Fruit fly (Drosophila melanogaster) whole organism, embryonic: ENCODE data around the gene CG7906.
A peak's percentile ranks its signal among the peaks of the same experiment; 100 is the strongest.

ENCODE experiments used
- Antp ChIP-seq: fragments of 200-800 bp; sonication (Bioruptor generic); optimal IDR thresholded peaks from 3 replicates; lab custom pipeline; 2016; ENCODE audit warnings: missing biosample characterization, missing genetic modification characterization
- CG10267 ChIP-seq: fragments of 200-800 bp; sonication (Bioruptor generic); optimal IDR thresholded peaks from 2 replicates; lab custom pipeline; 2018; ENCODE audit warnings: missing biosample characterization, mild to moderate bottlenecking, missing genetic modification characterization, moderate library complexity
- CG10274 ChIP-seq: fragments of 200-800 bp; sonication (Bioruptor generic); optimal IDR thresholded peaks from 3 replicates; lab custom pipeline; 2017; ENCODE audit warnings: missing biosample characterization, mild to moderate bottlenecking, missing genetic modification characterization
- CG10321 ChIP-seq: fragments of 200-800 bp; sonication (Bioruptor generic); IDR thresholded peaks from 2 replicates; pipeline ENCODE4 v1.3.6; 2022; ENCODE audit warnings: missing biosample characterization, missing genetic modification characterization
- CG10543 ChIP-seq: fragments of 200-800 bp; sonication (Bioruptor generic); optimal IDR thresholded peaks from 3 replicates; lab custom pipeline; 2017; ENCODE audit warnings: missing biosample characterization, mild to moderate bottlenecking, missing genetic modification characterization, moderate library complexity
- CG11398 ChIP-seq: fragments of 200-800 bp; sonication (Bioruptor generic); optimal IDR thresholded peaks from 2 replicates; lab custom pipeline; 2016; ENCODE audit warnings: missing biosample characterization, missing genetic modification characterization
- CG13775 ChIP-seq: fragments of 200-800 bp; sonication (Bioruptor generic); optimal IDR thresholded peaks from 3 replicates; lab custom pipeline; 2017; ENCODE audit warnings: missing biosample characterization, mild to moderate bottlenecking, missing genetic modification characterization
- CG14667 ChIP-seq: fragments of 200-800 bp; sonication (Bioruptor generic); IDR thresholded peaks from 2 replicates; pipeline ENCODE4 v1.3.6; 2022; ENCODE audit warnings: missing biosample characterization, missing genetic modification characterization
- CG14860 ChIP-seq: fragments of 200-800 bp; sonication (Bioruptor generic); IDR thresholded peaks from 3 replicates; pipeline ENCODE4 v1.3.6; 2022; ENCODE audit warnings: missing biosample characterization, missing genetic modification characterization; ENCODE audit not compliant: partially characterized antibody
- CG15601 ChIP-seq: fragments of 200-800 bp; sonication (Bioruptor generic); optimal IDR thresholded peaks from 3 replicates; lab custom pipeline; 2019; ENCODE audit warnings: missing biosample characterization, mild to moderate bottlenecking, missing genetic modification characterization, moderate library complexity
- CG1602 ChIP-seq: fragments of 200-800 bp; sonication (Bioruptor generic); optimal IDR thresholded peaks from 3 replicates; lab custom pipeline; 2016; ENCODE audit warnings: missing biosample characterization, missing genetic modification characterization
- CG2199 ChIP-seq: fragments of 200-800 bp; sonication (Bioruptor generic); IDR thresholded peaks from 3 replicates; pipeline ENCODE4 v1.3.6; 2022; ENCODE audit warnings: missing biosample characterization, missing genetic modification characterization
- CG3407 ChIP-seq: fragments of 200-800 bp; sonication (Bioruptor generic); optimal IDR thresholded peaks from 2 replicates; lab custom pipeline; 2018; ENCODE audit warnings: missing biosample characterization, mild to moderate bottlenecking, missing genetic modification characterization
- CG34224 ChIP-seq: fragments of 200-800 bp; sonication (Bioruptor generic); IDR thresholded peaks from 3 replicates; pipeline ENCODE4 v1.3.6; 2022; ENCODE audit warnings: missing biosample characterization, missing genetic modification characterization; ENCODE audit not compliant: partially characterized antibody
- CG34376 ChIP-seq: fragments of 200-800 bp; sonication (Bioruptor generic); optimal IDR thresholded peaks from 2 replicates; lab custom pipeline; 2018; ENCODE audit warnings: missing biosample characterization, mild to moderate bottlenecking, missing genetic modification characterization
- CG4707 ChIP-seq: fragments of 200-800 bp; sonication (Bioruptor generic); optimal IDR thresholded peaks from 2 replicates; lab custom pipeline; 2018; ENCODE audit warnings: missing biosample characterization, mild to moderate bottlenecking, missing genetic modification characterization, moderate library complexity
- CG7839 ChIP-seq: fragments of 200-800 bp; sonication (Bioruptor generic); optimal IDR thresholded peaks from 3 replicates; lab custom pipeline; 2018; ENCODE audit warnings: missing biosample characterization, mild to moderate bottlenecking, missing genetic modification characterization, moderate library complexity
- D19A ChIP-seq: fragments of 200-800 bp; optimal IDR thresholded peaks from 3 replicates; lab custom pipeline; 2019; ENCODE audit warnings: missing biosample characterization, mild to moderate bottlenecking, missing genetic modification characterization, moderate library complexity
- Dp ChIP-seq: fragments of 200-800 bp; sonication (Bioruptor generic); optimal IDR thresholded peaks from 2 replicates; lab custom pipeline; 2018; ENCODE audit warnings: missing biosample characterization, mild to moderate bottlenecking, missing genetic modification characterization, moderate library complexity
- ERR ChIP-seq: fragments of 200-800 bp; sonication (Bioruptor generic); optimal IDR thresholded peaks from 2 replicates; lab custom pipeline; 2016; ENCODE audit warnings: missing biosample characterization, missing genetic modification characterization
- HLH4C ChIP-seq: fragments of 200-800 bp; sonication (Bioruptor generic); IDR thresholded peaks from 3 replicates; pipeline ENCODE4 v1.3.6; 2022; ENCODE audit warnings: missing biosample characterization, missing genetic modification characterization; ENCODE audit not compliant: partially characterized antibody
- Hand ChIP-seq: fragments of 200-800 bp; sonication (Bioruptor generic); optimal IDR thresholded peaks from 2 replicates; lab custom pipeline; 2017; ENCODE audit warnings: mild to moderate bottlenecking, missing biosample characterization, missing genetic modification reagents, missing genetic modification characterization
- Med ChIP-seq: fragments of 200-800 bp; sonication (Bioruptor generic); peaks from one replicate; lab custom pipeline; 2016; ENCODE audit warnings: missing biosample characterization, missing genetic modification characterization, mild to moderate bottlenecking, inconsistent platforms, moderate library complexity
- Pdp1 ChIP-seq, 2 experiments: fragments of 200-800 bp; sonication (Bioruptor generic); optimal IDR thresholded peaks; 3 replicates each; lab custom pipeline; 2016; ENCODE audit warnings: missing biosample characterization in 2 of 2, missing genetic modification characterization in 2 of 2, mild to moderate bottlenecking in 1 of 2, moderate library complexity in 1 of 2
- Spps ChIP-seq: fragments of 200-800 bp; sonication (Bioruptor generic); optimal IDR thresholded peaks from 2 replicates; lab custom pipeline; 2018; ENCODE audit warnings: missing biosample characterization, mild to moderate bottlenecking, missing genetic modification characterization
- Ssrp ChIP-seq: fragments of 200-800 bp; sonication (Bioruptor generic); optimal IDR thresholded peaks from 2 replicates; lab custom pipeline; 2018; ENCODE audit warnings: missing biosample characterization, mild to moderate bottlenecking, missing genetic modification characterization, moderate library complexity
- Trl ChIP-seq, 3 experiments: fragments of >200 bp in 2 of 3; fragments of 200-800 bp in 1 of 3; sonication (Bioruptor generic) in 1 of 3; optimal IDR thresholded peaks; 2 replicates in 1 of 3; 3 replicates in 2 of 3; lab custom pipeline; 2016 to 2017; ENCODE audit warnings: missing biosample characterization in 1 of 3, missing genetic modification characterization in 1 of 3
- Xbp1 ChIP-seq: fragments of 200-800 bp; sonication (Bioruptor generic); optimal IDR thresholded peaks from 3 replicates; lab custom pipeline; 2016; ENCODE audit warnings: missing biosample characterization, mild to moderate bottlenecking, missing genetic modification characterization
- ato ChIP-seq: fragments of 200-800 bp; sonication (Bioruptor generic); IDR thresholded peaks from 2 replicates; pipeline ENCODE4 v1.3.6; 2022; ENCODE audit warnings: missing biosample characterization, missing genetic modification characterization; ENCODE audit not compliant: partially characterized antibody
- bigmax ChIP-seq: fragments of 200-800 bp; sonication (Bioruptor generic); optimal IDR thresholded peaks from 2 replicates; lab custom pipeline; 2018; ENCODE audit warnings: missing biosample characterization, mild to moderate bottlenecking, missing genetic modification characterization
- bowl ChIP-seq: fragments of 200-800 bp; sonication (Bioruptor generic); IDR thresholded peaks from 2 replicates; pipeline ENCODE4 v1.3.6; 2022; ENCODE audit warnings: missing biosample characterization, missing genetic modification characterization
- bsh ChIP-seq, 2 experiments: fragments of 200-800 bp; sonication (Bioruptor generic); optimal IDR thresholded peaks; 2 replicates each; lab custom pipeline; 2017 to 2018; ENCODE audit warnings: mild to moderate bottlenecking in 2 of 2, missing biosample characterization in 2 of 2, missing genetic modification characterization in 2 of 2, moderate library complexity in 1 of 2
- chinmo ChIP-seq: fragments of 200-800 bp; sonication (Bioruptor generic); IDR thresholded peaks from 4 replicates; pipeline ENCODE4 v1.3.6; 2022; ENCODE audit warnings: missing biosample characterization, missing genetic modification characterization; ENCODE audit not compliant: partially characterized antibody
- crol ChIP-seq: fragments of 200-800 bp; sonication (Bioruptor generic); IDR thresholded peaks from 2 replicates; pipeline ENCODE4 v1.3.6; 2022; ENCODE audit warnings: missing biosample characterization, missing genetic modification characterization
- eve ChIP-seq, 2 experiments: fragments of >200 bp; optimal IDR thresholded peaks; 2 replicates each; lab custom pipeline; 2017; ENCODE audit warnings: missing biosample characterization in 2 of 2, missing genetic modification characterization in 2 of 2
- eyg ChIP-seq: fragments of 200-800 bp; sonication (Bioruptor generic); optimal IDR thresholded peaks from 3 replicates; lab custom pipeline; 2016; ENCODE audit warnings: missing biosample characterization, missing genetic modification characterization
- fd96Cb ChIP-seq: fragments of 200-800 bp; sonication (Bioruptor generic); optimal IDR thresholded peaks from 2 replicates; lab custom pipeline; 2018; ENCODE audit warnings: missing biosample characterization, mild to moderate bottlenecking, missing genetic modification characterization, moderate library complexity
- ftz-f1 ChIP-seq: fragments of 200-800 bp; sonication (Bioruptor generic); optimal IDR thresholded peaks from 2 replicates; lab custom pipeline; 2016; ENCODE audit warnings: missing biosample characterization, missing genetic modification characterization
- gro ChIP-seq: fragments of 200-800 bp; sonication (Bioruptor generic); optimal IDR thresholded peaks from 2 replicates; lab custom pipeline; 2016; ENCODE audit warnings: missing biosample characterization, missing genetic modification characterization
- hth ChIP-seq: fragments of >200 bp; optimal IDR thresholded peaks from 2 replicates; lab custom pipeline; 2017; ENCODE audit warnings: inconsistent platforms
- kah ChIP-seq: fragments of 200-800 bp; sonication (Bioruptor generic); optimal IDR thresholded peaks from 2 replicates; lab custom pipeline; 2018; ENCODE audit warnings: missing biosample characterization, mild to moderate bottlenecking, missing genetic modification characterization
- lilli ChIP-seq: fragments of 200-800 bp; sonication (Bioruptor generic); optimal IDR thresholded peaks from 3 replicates; lab custom pipeline; 2016; ENCODE audit warnings: missing biosample characterization, missing genetic modification characterization
- ro ChIP-seq: fragments of 200-800 bp; sonication (Bioruptor generic); IDR thresholded peaks from 2 replicates; pipeline ENCODE4 v1.3.6; 2022; ENCODE audit warnings: missing biosample characterization, missing genetic modification characterization
- sim ChIP-seq: fragments of 200-800 bp; sonication (Bioruptor generic); IDR thresholded peaks from 2 replicates; pipeline ENCODE4 v1.3.6; 2022; ENCODE audit warnings: missing biosample characterization, missing genetic modification characterization
- stwl ChIP-seq: fragments of 200-800 bp; sonication (Bioruptor generic); optimal IDR thresholded peaks from 3 replicates; lab custom pipeline; 2018; ENCODE audit warnings: missing biosample characterization, mild to moderate bottlenecking, missing genetic modification characterization, moderate library complexity
- vvl ChIP-seq: fragments of 200-800 bp; sonication (Bioruptor generic); IDR thresholded peaks from 2 replicates; pipeline ENCODE4 v1.3.6; 2022; ENCODE audit warnings: missing biosample characterization, missing genetic modification characterization

The CG7906 gene

DNA sequence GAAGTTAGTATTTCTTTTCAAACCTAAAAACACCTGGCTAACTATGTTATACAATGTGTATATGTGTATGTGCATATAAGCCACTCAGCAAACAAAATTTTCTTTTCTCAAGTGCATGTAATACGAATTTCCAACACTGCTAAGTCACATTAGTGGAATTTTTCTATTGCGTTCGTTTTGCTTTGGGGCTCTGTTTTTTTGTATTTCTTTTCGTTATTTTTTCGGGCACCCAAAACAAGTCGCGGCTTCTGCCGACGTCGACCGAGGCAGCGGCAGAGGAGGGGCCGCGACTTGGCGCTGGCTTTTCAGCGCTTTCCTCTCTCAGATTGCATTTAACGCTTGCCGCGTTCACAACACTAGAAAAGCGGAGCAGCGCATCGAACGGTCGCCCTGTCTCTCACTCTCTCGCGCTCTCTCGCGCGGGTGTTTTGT, 17.0 kb upstream of the CG7906 start (continued):
- TF ChIP-seq bsh (GFP tag; optimal IDR thresholded peaks at IDR 0.05; lab: Kevin White, UChicago), result no peak
- no peak for TF ChIP-seq Hand (GFP tag; lab: Kevin White, UChicago)
- no peak for TF ChIP-seq eyg (GFP tag; lab: Kevin White, UChicago)
- TF ChIP-seq CG15601, result no peak
- TF ChIP-seq kah, result no peak
- TF ChIP-seq CG10321 (GFP tag; lab: Robert Waterston, UW), result no peak
- no peak for TF ChIP-seq lilli
- no peak for TF ChIP-seq ato
- TF ChIP-seq ro, result no peak
- no peak for TF ChIP-seq CG14860 (GFP tag; lab: Robert Waterston, UW)

DNA sequence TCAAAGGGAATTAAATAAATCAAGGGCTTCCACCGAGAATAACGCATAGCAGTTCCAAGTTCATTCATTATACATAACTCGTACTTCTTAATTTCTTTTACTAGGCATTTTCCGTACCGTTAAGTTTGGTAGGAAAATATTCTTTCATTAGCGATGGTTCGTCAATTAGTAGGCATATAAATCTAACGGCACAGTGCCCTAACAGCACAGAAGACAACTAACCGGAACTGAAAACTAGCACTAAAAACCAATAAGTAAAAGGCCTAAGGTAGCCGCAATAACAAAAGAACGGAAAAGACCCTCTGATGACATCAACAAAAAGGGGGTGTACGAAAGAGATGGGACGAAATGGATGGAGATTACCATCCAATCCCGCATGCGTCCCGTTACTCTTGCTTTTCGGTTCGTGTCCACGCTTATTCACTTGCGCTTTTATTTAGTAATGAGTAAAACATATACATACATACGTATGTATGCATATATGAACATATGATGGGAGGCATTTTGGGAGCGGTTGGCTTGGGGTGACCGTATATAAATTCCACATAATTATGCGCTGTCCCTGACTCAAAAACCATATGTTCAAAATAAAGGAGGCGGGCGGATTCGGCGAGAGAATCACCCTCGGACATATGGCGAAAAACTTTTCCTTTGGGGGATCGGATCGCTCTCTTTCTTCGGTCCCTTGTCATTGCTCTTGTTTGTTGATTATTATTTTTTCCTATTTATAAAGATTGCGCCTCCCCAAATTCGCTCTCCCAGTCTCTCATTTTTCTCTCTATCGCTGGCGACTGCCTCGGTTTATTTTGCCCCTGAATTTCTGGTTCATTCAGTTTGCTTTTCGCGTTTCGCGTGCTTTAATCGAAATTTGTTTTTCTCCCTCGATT, 15.6 kb upstream of the CG7906 start:
- TF ChIP-seq Med, result peak; percentile 69
- TF ChIP-seq Trl (optimal IDR thresholded peaks at IDR 0.05; lab: Kevin White, UChicago), result peak; percentile 51 to 86
- TF ChIP-seq Trl (GFP tag; optimal IDR thresholded peaks at IDR 0.05; lab: Kevin White, UChicago), result no peak
- TF ChIP-seq hth (lab: Kevin White, UChicago), result no peak
- TF ChIP-seq chinmo (GFP tag; lab: Robert Waterston, UW), result 0 out of 4 replicates have a peak, but pooled peaks have one; percentile 27
- TF ChIP-seq CG34376, result peak; percentile 39
- no peak for TF ChIP-seq Spps (tag; lab: Kevin White, UChicago)
- no peak for TF ChIP-seq CG11398
- no peak for TF ChIP-seq bigmax (GFP tag; lab: Kevin White, UChicago)
- TF ChIP-seq CG14667 (GFP tag; lab: Robert Waterston, UW), result no peak
- no peak for TF ChIP-seq CG13775
- no peak for TF ChIP-seq vvl
- no peak for TF ChIP-seq CG2199
- no peak for TF ChIP-seq Xbp1 (GFP tag; lab: Kevin White, UChicago)
- TF ChIP-seq Pdp1 (GFP tag; optimal IDR thresholded peaks at IDR 0.05; lab: Kevin White, UChicago), result peak in 1 of 2 experiments; percentile 2
- no peak for TF ChIP-seq fd96Cb (tag; lab: Kevin White, UChicago)
- peak; percentile 6; the same call in 1 of the 3 replicates for TF ChIP-seq CG34224
- no peak for TF ChIP-seq Antp (GFP tag; lab: Kevin White, UChicago)
- TF ChIP-seq crol (GFP tag; lab: Robert Waterston, UW), result peak; percentile 67
- TF ChIP-seq CG15601, result no peak
- no peak for TF ChIP-seq gro
- TF ChIP-seq ERR, result peak; percentile 5
- peak; percentile 27 for TF ChIP-seq CG10543
- no peak for TF ChIP-seq CG10274 (GFP tag; lab: Kevin White, UChicago)
- no peak for TF ChIP-seq Ssrp (tag; lab: Kevin White, UChicago)
- TF ChIP-seq eve (GFP tag; optimal IDR thresholded peaks at IDR 0.05; lab: Kevin White, UChicago), result peak in 1 of 2 experiments; percentile 34
- TF ChIP-seq stwl (tag; lab: Kevin White, UChicago), result peak; percentile 61
- no peak for TF ChIP-seq CG7839 (tag; lab: Kevin White, UChicago)
- no peak for TF ChIP-seq CG10267 (tag; lab: Kevin White, UChicago)
- no peak for TF ChIP-seq CG1602 (GFP tag; lab: Kevin White, UChicago)
- peak; percentile 54 for TF ChIP-seq ftz-f1 (GFP tag; lab: Kevin White, UChicago)
- no peak for TF ChIP-seq bowl (GFP tag; lab: Robert Waterston, UW)
- TF ChIP-seq HLH4C, result peak; percentile 20; the same call in 1 of the 3 replicates
- no peak for TF ChIP-seq CG3407 (GFP tag; lab: Kevin White, UChicago)
- no peak for TF ChIP-seq D19A
- no peak for TF ChIP-seq CG4707
- TF ChIP-seq ato, result no peak
- no peak for TF ChIP-seq Dp (GFP tag; lab: Kevin White, UChicago)
- no peak for TF ChIP-seq sim (GFP tag; lab: Robert Waterston, UW)
